Worm (Caenorhabditis elegans): ENCODE results near the gene klp-19.

klp-19 gene

ce11 chrIII:13270896-13271295, 36.2 kb downstream of the klp-19 start:
- TF ChIP-seq lin-40 (tag; optimal IDR thresholded peaks at IDR 0.05) (peak; percentile 14), T26A5.8 (tag; optimal IDR thresholded peaks at IDR 0.05) (no peak), hlh-26 (GFP tag; conservative IDR thresholded peaks at IDR 0.05) (no peak), ceh-100 (GFP tag; IDR thresholded peaks at IDR 0.05) (no peak), cebp-2 (GFP tag; IDR thresholded peaks at IDR 0.05) (no peak)

ce11 chrIII:13268856-13269255, 38.2 kb downstream of the klp-19 start, which contains the start of gene cpf-2:
Gene cpf-2, minus strand, starts transcription at chrIII:13268883.
- TF ChIP-seq chd-7 (tag; optimal IDR thresholded peaks at IDR 0.05) (peak; percentile 13), F49E8.2 (tag; optimal IDR thresholded peaks at IDR 0.05; ENCODE audit: insufficient read depth) (peak; percentile 17), nhr-120 (GFP tag; IDR thresholded peaks at IDR 0.05) (no peak), K11D2.4 (GFP tag; IDR thresholded peaks at IDR 0.05) (0 out of 2 replicates have a peak, but pooled peaks have one; percentile 27), ZK185.1 (tag; optimal IDR thresholded peaks at IDR 0.05; ENCODE audit: poor library complexity, severe bottlenecking) (peak; percentile 55), unc-130 (GFP tag; optimal IDR thresholded peaks at IDR 0.05) (peak; percentile 29), ekl-4 (GFP tag; IDR thresholded peaks at IDR 0.05) (peak; percentile 60), atf-7 (tag; optimal IDR thresholded peaks at IDR 0.05) (peak; percentile 48), nhr-179 (tag; optimal IDR thresholded peaks at IDR 0.05) (no peak), cebp-2 (GFP tag; IDR thresholded peaks at IDR 0.05) (no peak), K12H6.12 (tag; optimal IDR thresholded peaks at IDR 0.05) (no peak), ceh-100 (GFP tag; IDR thresholded peaks at IDR 0.05) (peak; percentile 58), madf-10 (tag; optimal IDR thresholded peaks at IDR 0.05) (peak; percentile 23), B0336.3 (GFP tag; IDR thresholded peaks at IDR 0.05) (peak; percentile 41; the same call in 1 of the 2 replicates), ztf-18 (tag; optimal IDR thresholded peaks at IDR 0.05) (no peak), him-1 (tag; optimal IDR thresholded peaks at IDR 0.05) (peak; percentile 84), let-526 (GFP tag; IDR thresholded peaks at IDR 0.05) (0 out of 2 replicates have a peak, but pooled peaks have one; percentile 10), ceh-27 (GFP tag; optimal IDR thresholded peaks at IDR 0.05) (peak; percentile 20), Y53G8AR.9 (GFP tag; conservative IDR thresholded peaks at IDR 0.05) (0 out of 2 replicates have a peak, but pooled peaks have one; percentile 29), ama-1 (optimal IDR thresholded peaks at IDR 0.05) (no peak), ama-1 (GFP tag; optimal IDR thresholded peaks at IDR 0.05) (peak in 1 of 2 experiments; percentile 34), lin-35 (GFP tag; optimal IDR thresholded peaks at IDR 0.05) (peak in 1 of 3 experiments; percentile 35), ceh-91 (GFP tag; IDR thresholded peaks at IDR 0.05) (no peak), mcd-1 (GFP tag; IDR thresholded peaks at IDR 0.05) (peak; percentile 70), C06A6.2 (GFP tag; conservative IDR thresholded peaks at IDR 0.05) (peak; percentile 67), nfya-2 (GFP tag; IDR thresholded peaks at IDR 0.05) (no peak), ztf-26 (tag; optimal IDR thresholded peaks at IDR 0.05) (peak; percentile 22), lin-54 (GFP tag; optimal IDR thresholded peaks at IDR 0.05) (peak; percentile 66), lin-26 (GFP tag; IDR thresholded peaks at IDR 0.05) (0 out of 2 replicates have a peak, but pooled peaks have one; percentile 26), nhr-27 (tag; optimal IDR thresholded peaks at IDR 0.05) (no peak), rpc-1 (optimal IDR thresholded peaks at IDR 0.05) (peak; percentile 52), rpc-1 (tag; optimal IDR thresholded peaks at IDR 0.05) (no peak), ztf-6 (GFP tag; IDR thresholded peaks at IDR 0.05) (0 out of 2 replicates have a peak, but pooled peaks have one; percentile 15), hmg-1.2 (GFP tag; IDR thresholded peaks at IDR 0.05) (peak; percentile 43), attf-5 (GFP tag; optimal IDR thresholded peaks at IDR 0.05) (peak; percentile 41), rcor-1 (GFP tag; IDR thresholded peaks at IDR 0.05) (peak; percentile 23; the same call in 1 of the 2 replicates), let-607 (tag; optimal IDR thresholded peaks at IDR 0.05) (peak in 1 of 2 experiments; percentile 51), snpc-3.4 (tag; optimal IDR thresholded peaks at IDR 0.05) (peak; percentile 45), attf-6 (GFP tag; IDR thresholded peaks at IDR 0.05) (no peak), bed-2 (GFP tag; IDR thresholded peaks at IDR 0.05) (no peak), pbrm-1 (GFP tag; IDR thresholded peaks at IDR 0.05) (peak; percentile 61; the same call in 1 of the 2 replicates), F55B11.4 (tag; optimal IDR thresholded peaks at IDR 0.05; ENCODE audit: borderline replicate concordance, insufficient read depth) (no peak), tlf-1 (GFP tag; optimal IDR thresholded peaks at IDR 0.05) (peak; percentile 14), snpc-1.3 (tag; optimal IDR thresholded peaks at IDR 0.05; ENCODE audit: insufficient read depth) (peak; percentile 62)

Measured in whole organism, young adult.